Fruit fly (Drosophila melanogaster) S2 (cell line): ENCODE measurements around the gene Gapvd1.

ENCODE experiments used
- CG8478 ChIP-seq: fragments of >200 bp; optimal IDR thresholded peaks from 2 replicates; lab custom pipeline; 2018
- CTCF ChIP-seq, 2 experiments: fragments of >200 bp; optimal IDR thresholded peaks; 2 replicates each; lab custom pipeline; 2018

- TF ChIP-seq CTCF (optimal IDR thresholded peaks at IDR 0.05; lab: Kevin White, UChicago) (peak in 1 of 2 experiments; percentile 6), CG8478 (lab: Kevin White, UChicago) (no peak)
Observed at dm6 chrX:11325175-11325768, at the start of gene Gapvd1.
